Worm (Caenorhabditis elegans): ENCODE results near the gene T16G1.7.
A peak's percentile ranks its signal among the peaks of the same experiment; 100 is the strongest.

T16G1.7 gene

ce11 chrV:12934976-12935375 lies at the start of gene T16G1.7:
TSS of gene T16G1.7 (minus strand) at chrV:12935112.
- TF ChIP-seq elt-2 (tag; optimal IDR thresholded peaks at IDR 0.05) (peak; percentile 87), lin-13 (GFP tag; optimal IDR thresholded peaks at IDR 0.05) (no peak), lin-14 (GFP tag; optimal IDR thresholded peaks at IDR 0.05) (peak; percentile 30), egl-27 (tag; optimal IDR thresholded peaks at IDR 0.05) (no peak), lin-15B (tag; optimal IDR thresholded peaks at IDR 0.05) (no peak), ceh-8 (GFP tag; optimal IDR thresholded peaks at IDR 0.05) (no peak), rnt-1 (tag; optimal IDR thresholded peaks at IDR 0.05) (no peak), F16B12.6 (tag; optimal IDR thresholded peaks at IDR 0.05) (no peak), blmp-1 (tag; optimal IDR thresholded peaks at IDR 0.05) (no peak), ets-5 (GFP tag; IDR thresholded peaks at IDR 0.05) (no peak), nhr-20 (tag; optimal IDR thresholded peaks at IDR 0.05) (peak; percentile 85), pag-3 (tag; optimal IDR thresholded peaks at IDR 0.05; ENCODE audit: borderline replicate concordance, insufficient read depth) (no peak), lin-35 (GFP tag; optimal IDR thresholded peaks at IDR 0.05) (peak in 1 of 2 experiments; percentile 42), jun-1 (tag; optimal IDR thresholded peaks at IDR 0.05) (no peak), ceh-63 (GFP tag; optimal IDR thresholded peaks at IDR 0.05) (no peak), nhr-11 (tag; optimal IDR thresholded peaks at IDR 0.05) (no peak), efl-1 (optimal IDR thresholded peaks at IDR 0.05) (no peak), efl-1 (GFP tag; optimal IDR thresholded peaks at IDR 0.05 in 1 of 2) (peak in 1 of 2 experiments; percentile 59), ceh-88 (GFP tag; IDR thresholded peaks at IDR 0.05) (no peak), skn-1 (tag; optimal IDR thresholded peaks at IDR 0.05) (no peak), nhr-77 (tag; optimal IDR thresholded peaks at IDR 0.05) (no peak), snu-23 (GFP tag; optimal IDR thresholded peaks at IDR 0.05) (no peak)

ce11 chrV:12974047-12974446 lies 39.1 kb upstream of the T16G1.7 start:
- no peak for TF ChIP-seq mab-9 (GFP tag; IDR thresholded peaks at IDR 0.05)
- no peak for TF ChIP-seq skn-1 (tag; optimal IDR thresholded peaks at IDR 0.05)
- TF ChIP-seq aly-2 (tag; optimal IDR thresholded peaks at IDR 0.05): no peak
- TF ChIP-seq fkh-8 (tag; optimal IDR thresholded peaks at IDR 0.05): no peak
- no peak for TF ChIP-seq lin-15B (tag; optimal IDR thresholded peaks at IDR 0.05)
- no peak for TF ChIP-seq vab-15 (tag; optimal IDR thresholded peaks at IDR 0.05)
- TF ChIP-seq ztf-4 (tag; optimal IDR thresholded peaks at IDR 0.05): no peak
- TF ChIP-seq blmp-1 (tag; optimal IDR thresholded peaks at IDR 0.05): no peak
- no peak for TF ChIP-seq nhr-12 (tag; optimal IDR thresholded peaks at IDR 0.05)
- TF ChIP-seq C04F5.9 (tag; optimal IDR thresholded peaks at IDR 0.05): no peak
- TF ChIP-seq lin-35 (GFP tag; optimal IDR thresholded peaks at IDR 0.05): no peak
- TF ChIP-seq fkh-4 (tag; optimal IDR thresholded peaks at IDR 0.05; ENCODE audit: borderline replicate concordance): no peak
- TF ChIP-seq jun-1 (tag; optimal IDR thresholded peaks at IDR 0.05): no peak

ce11 chrV:12970575-12971160 lies 35.8 kb upstream of the T16G1.7 start, which contains the start of gene pnn-1:
TSS of gene pnn-1 (plus strand) at chrV:12971110.
- no peak for TF ChIP-seq alr-1 (tag; optimal IDR thresholded peaks at IDR 0.05; ENCODE audit: borderline replicate concordance)
- TF ChIP-seq efl-3 (GFP tag; optimal IDR thresholded peaks at IDR 0.05): no peak
- no peak for TF ChIP-seq ztf-4 (tag; optimal IDR thresholded peaks at IDR 0.05)
- TF ChIP-seq snu-23 (GFP tag; optimal IDR thresholded peaks at IDR 0.05): peak; percentile 45
- peak; percentile 71 to 86 for TF ChIP-seq lsy-2 (tag; optimal IDR thresholded peaks at IDR 0.05)
- peak; percentile 31 for TF ChIP-seq xbp-1 (tag; optimal IDR thresholded peaks at IDR 0.05)
- peak; percentile 87 for TF ChIP-seq F16B12.6 (tag; optimal IDR thresholded peaks at IDR 0.05)
- no peak for TF ChIP-seq unc-86 (tag; optimal IDR thresholded peaks at IDR 0.05)
- peak; percentile 37 for TF ChIP-seq nhr-47 (tag; optimal IDR thresholded peaks at IDR 0.05)
- TF ChIP-seq elt-2 (tag; optimal IDR thresholded peaks at IDR 0.05): no peak
- TF ChIP-seq dpl-1 (GFP tag; optimal IDR thresholded peaks at IDR 0.05): peak; percentile 29 to 69 (median 63)
- TF ChIP-seq efl-1 (optimal IDR thresholded peaks at IDR 0.05): peak; percentile 40 to 58
- peak; percentile 49 to 95 for TF ChIP-seq efl-1 (GFP tag; optimal IDR thresholded peaks at IDR 0.05 in 1 of 2)
- peak; percentile 12 for TF ChIP-seq tbx-2 (tag; optimal IDR thresholded peaks at IDR 0.05)
- no peak for TF ChIP-seq swsn-7 (tag; optimal IDR thresholded peaks at IDR 0.05)
- peak; percentile 44 for TF ChIP-seq C16A3.4 (tag; optimal IDR thresholded peaks at IDR 0.05)
- peak; percentile 41 for TF ChIP-seq blmp-1 (tag; optimal IDR thresholded peaks at IDR 0.05)
- peak; percentile 44 for TF ChIP-seq nhr-71 (tag; optimal IDR thresholded peaks at IDR 0.05)
- TF ChIP-seq nhr-85 (tag): no peak
- peak; percentile 28 to 63 for TF ChIP-seq lin-35 (GFP tag; optimal IDR thresholded peaks at IDR 0.05)
- TF ChIP-seq pax-3 (tag; optimal IDR thresholded peaks at IDR 0.05): no peak
- TF ChIP-seq lin-14 (GFP tag; optimal IDR thresholded peaks at IDR 0.05): peak; percentile 37
- no peak for TF ChIP-seq lir-3 (tag; optimal IDR thresholded peaks at IDR 0.05; ENCODE audit: poor library complexity)
- TF ChIP-seq fos-1 (tag; optimal IDR thresholded peaks at IDR 0.05): no peak
- peak; percentile 58 for TF ChIP-seq mep-1 (tag; optimal IDR thresholded peaks at IDR 0.05)
- TF ChIP-seq ets-5 (GFP tag; IDR thresholded peaks at IDR 0.05): no peak
